3 worm cellular contexts compared by ENCODE assay signal in genomic region chrV:10727651-10728050, ce11.
TF ChIP-seq lines count a peak whose summit lies in the region.

No protein-coding gene starts in this region.

TF ChIP-seq in whole organism, L1 larva, 84 proteins besides CTCF, POLR2A, EP300 and RAD21 (continued from another document and continues in another):
- TF ChIP-seq ces-1 (GFP tag; optimal IDR thresholded peaks at IDR 0.05; lab: Kevin White, UChicago) (no peak), nhr-85 (tag; lab: Kevin White, UChicago) (no peak), aly-2 (tag; optimal IDR thresholded peaks at IDR 0.05; lab: Kevin White, UChicago) (no peak), hlh-4 (tag; optimal IDR thresholded peaks at IDR 0.05; lab: Kevin White, UChicago) (no peak), mep-1 (tag; optimal IDR thresholded peaks at IDR 0.05; lab: Kevin White, UChicago) (no peak), snpc-4 (tag; optimal IDR thresholded peaks at IDR 0.05; lab: Kevin White, UChicago) (no peak), hlh-17 (GFP tag; optimal IDR thresholded peaks at IDR 0.05; lab: Kevin White, UChicago; ENCODE audit: borderline replicate concordance) (no peak), fkh-10 (GFP tag; optimal IDR thresholded peaks at IDR 0.05; lab: Kevin White, UChicago) (no peak), unc-86 (tag; optimal IDR thresholded peaks at IDR 0.05; lab: Kevin White, UChicago) (no peak), nhr-19 (GFP tag; conservative IDR thresholded peaks at IDR 0.05; lab: Robert Waterston, UW) (peak; percentile 66), sox-4 (tag; optimal IDR thresholded peaks at IDR 0.05; lab: Kevin White, UChicago) (no peak), lin-35 (GFP tag; optimal IDR thresholded peaks at IDR 0.05; lab: Kevin White, UChicago) (peak in 1 of 2 experiments; percentile 6), pqm-1 (tag; optimal IDR thresholded peaks at IDR 0.05; lab: Kevin White, UChicago) (no peak), lin-14 (GFP tag; optimal IDR thresholded peaks at IDR 0.05; lab: Kevin White, UChicago) (peak; percentile 86), nhr-20 (tag; optimal IDR thresholded peaks at IDR 0.05; lab: Kevin White, UChicago) (peak; percentile 52), C16A3.4 (tag; optimal IDR thresholded peaks at IDR 0.05; lab: Kevin White, UChicago) (peak; percentile 12), elt-2 (tag; optimal IDR thresholded peaks at IDR 0.05; lab: Kevin White, UChicago) (no peak), dpl-1 (GFP tag; optimal IDR thresholded peaks at IDR 0.05; lab: Kevin White, UChicago) (no peak), zip-4 (GFP tag; optimal IDR thresholded peaks at IDR 0.05; lab: Kevin White, UChicago) (no peak), dsc-1 (tag; optimal IDR thresholded peaks at IDR 0.05; lab: Kevin White, UChicago) (no peak), Y116A8C.19 (tag; optimal IDR thresholded peaks at IDR 0.05; lab: Kevin White, UChicago; ENCODE audit: borderline replicate concordance) (no peak), lin-39 (tag; optimal IDR thresholded peaks at IDR 0.05; lab: Kevin White, UChicago) (peak; percentile 92), ceh-90 (tag; optimal IDR thresholded peaks at IDR 0.05; lab: Kevin White, UChicago) (no peak), irx-1 (tag; optimal IDR thresholded peaks at IDR 0.05; lab: Kevin White, UChicago) (no peak), lin-13 (GFP tag; optimal IDR thresholded peaks at IDR 0.05; lab: Kevin White, UChicago) (no peak), lsy-2 (tag; optimal IDR thresholded peaks at IDR 0.05; lab: Kevin White, UChicago) (peak in 1 of 2 experiments; percentile 26), mdl-1 (tag; optimal IDR thresholded peaks at IDR 0.05; lab: Kevin White, UChicago) (peak in 1 of 2 experiments; percentile 8), grh-1 (GFP tag; IDR thresholded peaks at IDR 0.05; lab: Robert Waterston, UW) (no peak), fkh-4 (tag; optimal IDR thresholded peaks at IDR 0.05; lab: Kevin White, UChicago; ENCODE audit: borderline replicate concordance) (no peak), nhr-28 (tag; optimal IDR thresholded peaks at IDR 0.05; lab: Kevin White, UChicago) (no peak), C04F5.9 (tag; optimal IDR thresholded peaks at IDR 0.05; lab: Kevin White, UChicago) (no peak), ama-1 (optimal IDR thresholded peaks at IDR 0.05; lab: Kevin White, UChicago) (no peak), unc-62 (GFP tag; optimal IDR thresholded peaks at IDR 0.05; lab: Kevin White, UChicago) (no peak), mef-2 (tag; optimal IDR thresholded peaks at IDR 0.05; lab: Kevin White, UChicago) (no peak), xbp-1 (tag; optimal IDR thresholded peaks at IDR 0.05; lab: Kevin White, UChicago) (no peak), skn-1 (tag; optimal IDR thresholded peaks at IDR 0.05; lab: Kevin White, UChicago) (no peak), isw-1 (GFP tag; IDR thresholded peaks at IDR 0.05; lab: Robert Waterston, UW) (no peak), efl-3 (GFP tag; optimal IDR thresholded peaks at IDR 0.05; lab: Kevin White, UChicago) (no peak), nhr-12 (tag; optimal IDR thresholded peaks at IDR 0.05; lab: Kevin White, UChicago) (no peak), mab-9 (GFP tag; IDR thresholded peaks at IDR 0.05; lab: Robert Waterston, UW) (no peak), nhr-71 (tag; optimal IDR thresholded peaks at IDR 0.05; lab: Kevin White, UChicago) (peak; percentile 84), efl-1 (optimal IDR thresholded peaks at IDR 0.05; lab: Kevin White, UChicago) (peak in 1 of 2 experiments; percentile 2), efl-1 (GFP tag; optimal IDR thresholded peaks at IDR 0.05 in 1 of 2; lab: Kevin White, UChicago) (peak in 1 of 2 experiments; percentile 76), nhr-11 (tag; optimal IDR thresholded peaks at IDR 0.05; lab: Kevin White, UChicago) (peak; percentile 45), egl-27 (tag; optimal IDR thresholded peaks at IDR 0.05; lab: Kevin White, UChicago) (no peak)

TF ChIP-seq in whole organism, L2 larva, 48 proteins besides CTCF, POLR2A, EP300 and RAD21 (continued from another document):
- TF ChIP-seq nhr-129 (tag; optimal IDR thresholded peaks at IDR 0.05; lab: Kevin White, UChicago) (peak; percentile 65), peb-1 (tag; optimal IDR thresholded peaks at IDR 0.05; lab: Kevin White, UChicago) (no peak), mab-5 (tag; optimal IDR thresholded peaks at IDR 0.05; lab: Kevin White, UChicago) (peak; percentile 83), unc-62 (GFP tag; optimal IDR thresholded peaks at IDR 0.05; lab: Kevin White, UChicago) (peak; percentile 70), F13H6.1 (tag; optimal IDR thresholded peaks at IDR 0.05; lab: Kevin White, UChicago) (peak; percentile 87)

TF ChIP-seq in whole organism, L4 larva, 104 proteins besides CTCF, POLR2A, EP300 and RAD21 (continued from another document):
- TF ChIP-seq jun-1 (tag; optimal IDR thresholded peaks at IDR 0.05; lab: Kevin White, UChicago) (no peak), hlh-30 (tag; optimal IDR thresholded peaks at IDR 0.05; lab: Kevin White, UChicago; ENCODE audit: insufficient read depth) (peak; percentile 6), ZK337.2 (GFP tag; IDR thresholded peaks at IDR 0.05; lab: Robert Waterston, UW) (0 out of 2 replicates have a peak, but pooled peaks have one; percentile 29), Y105C5A.15 (GFP tag; IDR thresholded peaks at IDR 0.05; lab: Robert Waterston, UW) (no peak), egl-43 (GFP tag; IDR thresholded peaks at IDR 0.05; lab: Robert Waterston, UW) (no peak), ZK546.5 (tag; optimal IDR thresholded peaks at IDR 0.05; lab: Kevin White, UChicago) (no peak), daf-16 (GFP tag; optimal IDR thresholded peaks at IDR 0.05; lab: Kevin White, UChicago) (peak in 1 of 2 experiments; percentile 89), daf-16 (tag; optimal IDR thresholded peaks at IDR 0.05; lab: Kevin White, UChicago) (no peak)
